Worm (Caenorhabditis elegans) whole organism, L4/young adult: ENCODE data around the gene F49F1.7.
"Not testable (repeated sequence)": the region's sequence is repeated elsewhere in the genome, so short reads cannot be mapped to it uniquely, and the experiment has no call there.

ENCODE experiments used
- W03F9.2 ChIP-seq: fragments of 150-350 bp; optimal IDR thresholded peaks from 2 replicates; lab custom pipeline; 2014; ENCODE audit warnings: missing biosample characterization, missing genetic modification characterization
- dao-5 ChIP-seq: sonication (generic microtip); optimal IDR thresholded peaks from 2 replicates; lab custom pipeline; 2016; ENCODE audit warnings: missing genotype, missing genetic modification characterization, moderate library complexity, missing compliant biosample characterization
- him-1 ChIP-seq: sonication (generic microtip); optimal IDR thresholded peaks from 2 replicates; lab custom pipeline; 2016; ENCODE audit warnings: missing genotype, missing genetic modification reagents, missing genetic modification characterization, missing compliant biosample characterization

ce11 chrIV:4125657-4126056 lies at the start of gene F49F1.7:
- not testable (repeated sequence) for TF ChIP-seq him-1 (tag; lab: Kevin White, UChicago); dao-5 (tag; lab: Kevin White, UChicago); W03F9.2
